Fruit fly (Drosophila melanogaster) whole organism, pupa: ENCODE results near the gene Spindly.

Experiments
- CG12605 ChIP-seq: fragments of 200-800 bp; sonication (Bioruptor generic); IDR thresholded peaks from 2 replicates; pipeline ENCODE4 v1.3.6; 2022; ENCODE audit warnings: missing biosample characterization, missing genetic modification characterization
- CG14655 ChIP-seq: fragments of 200-800 bp; sonication (Bioruptor generic); optimal IDR thresholded peaks from 3 replicates; lab custom pipeline; 2017; ENCODE audit warnings: mild to moderate bottlenecking, missing biosample characterization, missing genetic modification reagents, missing genetic modification characterization
- CG17806 ChIP-seq: fragments of 200-800 bp; sonication (Bioruptor generic); optimal IDR thresholded peaks from 2 replicates; lab custom pipeline; 2018; ENCODE audit warnings: missing biosample characterization, mild to moderate bottlenecking, missing genetic modification characterization, moderate library complexity
- CG32121 ChIP-seq: fragments of 200-800 bp; sonication (Bioruptor generic); IDR thresholded peaks from 2 replicates; pipeline ENCODE4 v1.3.6; 2022; ENCODE audit warnings: missing biosample characterization, missing genetic modification characterization
- CG34367 ChIP-seq: fragments of 200-800 bp; sonication (Bioruptor generic); optimal IDR thresholded peaks from 2 replicates; lab custom pipeline; 2018; ENCODE audit warnings: missing biosample characterization, mild to moderate bottlenecking, missing genetic modification characterization
- CG4496 ChIP-seq: fragments of 200-800 bp; sonication (Bioruptor generic); IDR thresholded peaks from 3 replicates; pipeline ENCODE4 v1.3.6; 2022; ENCODE audit warnings: missing biosample characterization, missing genetic modification characterization
- CG8159 ChIP-seq: fragments of 200-800 bp; sonication (Bioruptor generic); optimal IDR thresholded peaks from 3 replicates; lab custom pipeline; 2018; ENCODE audit warnings: missing biosample characterization, mild to moderate bottlenecking, missing genetic modification characterization, moderate library complexity
- D1 ChIP-seq: fragments of 200-800 bp; sonication (Bioruptor generic); optimal IDR thresholded peaks from 2 replicates; lab custom pipeline; 2018; ENCODE audit warnings: missing biosample characterization, mild to moderate bottlenecking, missing genetic modification characterization, moderate library complexity
- EcR ChIP-seq: fragments of 200-800 bp; sonication (Bioruptor generic); optimal IDR thresholded peaks from 3 replicates; lab custom pipeline; 2019; ENCODE audit warnings: missing biosample characterization, missing genetic modification characterization, mild to moderate bottlenecking, moderate library complexity, missing genetic modification reagents
- Pif1B ChIP-seq: fragments of 200-800 bp; sonication (Bioruptor generic); optimal IDR thresholded peaks from 3 replicates; lab custom pipeline; 2016; ENCODE audit warnings: missing biosample characterization, missing genetic modification characterization
- fd96Ca ChIP-seq: fragments of 200-800 bp; sonication (Bioruptor generic); IDR thresholded peaks from 3 replicates; pipeline ENCODE4 v1.3.6; 2022; ENCODE audit warnings: missing biosample characterization, missing genetic modification characterization
- gl ChIP-seq: fragments of 200-800 bp; sonication (Bioruptor generic); optimal IDR thresholded peaks from 2 replicates; lab custom pipeline; 2018; ENCODE audit warnings: missing biosample characterization, mild to moderate bottlenecking, missing genetic modification characterization

DNA sequence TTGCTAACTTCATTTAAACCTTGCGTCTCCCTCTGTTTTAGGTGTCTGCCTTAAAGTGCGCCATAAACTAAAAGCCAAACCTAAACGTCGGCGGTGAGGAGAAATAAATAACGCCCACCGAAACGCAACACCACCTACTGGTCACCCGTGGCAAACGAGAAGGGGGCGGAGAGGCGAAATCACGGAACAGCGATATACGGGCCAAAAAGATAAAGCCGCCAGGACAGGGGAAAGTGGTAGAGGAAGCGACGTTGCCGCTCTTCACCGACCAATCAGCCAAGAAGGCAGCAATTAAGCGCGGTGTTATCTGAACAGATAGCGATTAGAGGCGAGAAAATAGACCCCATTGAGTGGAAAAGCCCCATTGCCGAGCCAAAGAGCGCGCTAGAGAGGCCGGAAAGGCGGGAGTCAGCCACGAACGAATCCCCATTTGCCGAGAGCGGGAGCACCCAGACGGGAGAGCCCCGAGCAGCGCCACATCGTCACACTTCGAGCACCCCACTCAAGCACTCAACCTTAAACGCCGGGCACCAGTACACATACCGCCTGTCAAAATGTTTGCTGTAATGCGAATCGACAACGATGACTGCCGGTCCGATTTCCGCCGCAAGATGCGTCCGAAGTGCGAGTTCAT lies 15.0 kb upstream of the Spindly start:
- TF ChIP-seq gl (no peak), CG8159 (tag; lab: Kevin White, UChicago) (no peak), CG4496 (GFP tag; lab: Robert Waterston, UW) (no peak; the same call in 2 of the 3 replicates), CG34367 (no peak), D1 (tag; lab: Kevin White, UChicago) (no peak), EcR (GFP tag; lab: Kevin White, UChicago) (no peak), fd96Ca (peak; percentile 73; the same call in 2 of the 3 replicates), Pif1B (GFP tag; lab: Kevin White, UChicago) (no peak), CG12605 (no peak), CG14655 (GFP tag; lab: Kevin White, UChicago) (no peak), CG32121 (GFP tag; lab: Robert Waterston, UW) (no peak; the same call in 1 of the 2 replicates), CG17806 (tag; lab: Kevin White, UChicago) (no peak)
